Fruit fly (Drosophila melanogaster): ENCODE measurements around the gene Rbp6.

The Rbp6 gene

DNA sequence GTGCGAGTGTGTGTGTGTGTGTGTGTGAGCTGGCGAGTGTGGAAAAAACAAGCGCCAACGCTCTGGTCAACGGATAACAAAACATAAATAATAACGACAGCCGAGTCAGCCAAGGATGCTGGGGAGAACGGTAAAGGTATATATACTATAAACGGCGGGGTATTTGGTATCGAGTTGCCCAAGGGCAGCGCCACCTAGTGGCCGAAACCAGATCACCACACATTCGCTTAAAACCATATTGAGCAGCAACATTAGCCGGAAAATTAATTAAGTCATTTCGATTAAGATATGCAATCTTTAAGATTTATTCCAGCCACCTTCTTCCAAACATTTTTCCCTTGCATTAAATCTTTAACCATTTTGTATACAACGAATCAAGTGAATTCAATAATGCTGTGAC lies 84.5 kb downstream of the Rbp6 start:
- TF ChIP-seq CG17801 (GFP tag; optimal IDR thresholded peaks at IDR 0.05; ENCODE audit: partially characterized antibody), result no peak

dm6 chr3L:17149858-17150516 lies 88.0 kb downstream of the Rbp6 start:
- TF ChIP-seq CG17801 (GFP tag; optimal IDR thresholded peaks at IDR 0.05; ENCODE audit: partially characterized antibody), result no peak

- no peak for TF ChIP-seq CG17801 (GFP tag; optimal IDR thresholded peaks at IDR 0.05; ENCODE audit: partially characterized antibody)
These were observed 89.3 kb downstream of the Rbp6 start for dm6 chr3L:17148679-17149182.

- no peak for TF ChIP-seq CG17801 (GFP tag; optimal IDR thresholded peaks at IDR 0.05; ENCODE audit: partially characterized antibody)
These were observed 90.2 kb downstream of the Rbp6 start for dm6 chr3L:17147829-17148228.

dm6 chr3L:17120510-17120909 lies 117.5 kb downstream of the Rbp6 start:
- no peak for TF ChIP-seq CG17801 (GFP tag; optimal IDR thresholded peaks at IDR 0.05; ENCODE audit: partially characterized antibody)

- TF ChIP-seq CG17801 (GFP tag; optimal IDR thresholded peaks at IDR 0.05; ENCODE audit: partially characterized antibody), result no peak
These were observed 124.8 kb downstream of the Rbp6 start for dm6 chr3L:17113219-17113618.

DNA sequence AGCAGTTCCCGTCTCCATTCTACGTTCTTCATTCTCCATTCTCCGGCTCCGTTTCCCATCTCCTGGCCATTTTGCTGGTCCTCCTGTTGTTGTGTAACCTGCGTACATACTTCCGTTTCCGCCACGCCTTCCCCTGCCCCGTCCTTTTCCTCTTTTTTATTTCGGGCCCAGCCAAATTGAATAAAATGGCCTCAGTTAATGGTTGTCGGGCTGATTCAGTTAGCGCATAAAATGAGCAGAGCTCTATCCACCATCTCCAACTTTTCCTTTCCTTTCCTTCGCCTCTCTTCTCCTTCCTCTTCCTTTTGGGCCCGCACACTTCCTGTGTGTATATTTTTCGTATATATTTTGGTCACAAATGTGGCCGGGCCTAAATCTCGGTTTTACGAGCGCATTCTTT lies 131.5 kb downstream of the Rbp6 start:
- TF ChIP-seq CG17801 (GFP tag; optimal IDR thresholded peaks at IDR 0.05; ENCODE audit: partially characterized antibody), result no peak

DNA sequence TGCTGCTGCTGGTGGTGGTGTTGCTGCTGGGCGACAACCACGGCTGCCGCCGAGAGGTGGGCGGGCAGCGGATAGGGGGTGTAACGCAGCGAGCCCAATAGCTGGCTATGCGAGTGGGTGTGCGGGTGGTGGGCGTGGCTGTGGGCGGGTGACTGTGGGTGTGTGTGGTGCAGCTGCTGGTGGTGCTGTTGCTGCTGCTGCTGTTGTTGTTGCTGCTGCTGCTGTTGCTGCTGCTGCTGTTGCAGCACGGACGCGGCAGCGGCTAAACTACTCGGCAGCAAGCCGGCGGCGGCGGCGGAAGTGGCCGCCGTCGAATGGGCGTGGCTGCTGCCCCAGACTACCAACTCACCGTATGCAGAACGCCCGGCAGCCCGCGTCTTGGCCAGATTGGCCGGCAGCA lies 160.7 kb downstream of the Rbp6 start:
- no peak for TF ChIP-seq CG17801 (GFP tag; optimal IDR thresholded peaks at IDR 0.05; ENCODE audit: partially characterized antibody)

DNA sequence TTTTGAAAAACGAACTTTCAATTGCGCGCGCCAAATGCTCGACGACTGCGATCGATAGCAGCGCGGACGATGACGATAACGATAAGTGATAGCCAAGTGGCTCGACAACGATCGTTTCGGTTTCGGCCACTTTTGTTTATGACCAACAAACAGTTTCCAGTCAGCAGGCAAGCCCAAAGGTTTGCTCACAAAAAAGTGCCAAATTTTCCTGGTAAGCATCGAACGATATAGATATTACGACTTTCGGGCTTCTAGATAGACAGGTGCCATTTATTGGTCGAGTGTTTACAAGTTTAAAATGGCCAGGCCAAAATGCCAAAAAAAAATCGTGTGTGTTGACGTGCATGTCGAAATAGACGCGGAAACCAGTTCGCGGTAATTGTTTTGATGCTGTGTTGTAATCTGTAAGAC lies 182.5 kb downstream of the Rbp6 start, which contains the start of gene CG7724:
CG7724 (plus strand) TSS at position 147 of the 411 bp plus-strand sequence.
- TF ChIP-seq CG17801 (GFP tag; optimal IDR thresholded peaks at IDR 0.05; ENCODE audit: partially characterized antibody), result peak; percentile 5

DNA sequence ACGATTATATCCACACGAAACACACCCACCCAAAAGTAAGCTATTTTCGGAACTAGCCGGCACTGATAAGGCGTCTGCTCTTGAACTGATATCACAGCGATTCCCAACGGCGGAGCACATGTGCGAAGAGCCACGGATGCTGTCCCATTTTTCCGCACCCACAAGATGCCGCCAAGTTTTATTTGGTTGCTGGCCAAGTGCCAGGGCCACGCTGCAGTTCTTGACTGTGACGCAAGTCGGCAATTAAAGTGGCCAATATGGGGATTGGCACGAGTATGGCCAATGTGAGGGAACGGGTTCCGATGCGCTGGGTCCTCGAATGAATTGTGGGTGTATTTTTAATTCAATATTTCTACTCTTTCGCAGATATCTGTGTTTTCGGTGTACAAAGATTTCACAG lies 184.1 kb downstream of the Rbp6 start:
- TF ChIP-seq CG17801 (GFP tag; optimal IDR thresholded peaks at IDR 0.05; ENCODE audit: partially characterized antibody), result no peak

- no peak for TF ChIP-seq CG17801 (GFP tag; optimal IDR thresholded peaks at IDR 0.05; ENCODE audit: partially characterized antibody)
These were observed 185.6 kb downstream of the Rbp6 start for dm6 chr3L:17052388-17052905.

dm6 chr3L:17051472-17051871 lies 186.5 kb downstream of the Rbp6 start:
- TF ChIP-seq CG17801 (GFP tag; optimal IDR thresholded peaks at IDR 0.05; ENCODE audit: partially characterized antibody), result no peak

- TF ChIP-seq CG17801 (GFP tag; optimal IDR thresholded peaks at IDR 0.05; ENCODE audit: partially characterized antibody), result no peak
These were observed 187.2 kb downstream of the Rbp6 start for dm6 chr3L:17050661-17051452.

- TF ChIP-seq CG17801 (GFP tag; optimal IDR thresholded peaks at IDR 0.05; ENCODE audit: partially characterized antibody), result peak; percentile 12
These were observed 188.1 kb downstream of the Rbp6 start for dm6 chr3L:17049912-17050345.

DNA sequence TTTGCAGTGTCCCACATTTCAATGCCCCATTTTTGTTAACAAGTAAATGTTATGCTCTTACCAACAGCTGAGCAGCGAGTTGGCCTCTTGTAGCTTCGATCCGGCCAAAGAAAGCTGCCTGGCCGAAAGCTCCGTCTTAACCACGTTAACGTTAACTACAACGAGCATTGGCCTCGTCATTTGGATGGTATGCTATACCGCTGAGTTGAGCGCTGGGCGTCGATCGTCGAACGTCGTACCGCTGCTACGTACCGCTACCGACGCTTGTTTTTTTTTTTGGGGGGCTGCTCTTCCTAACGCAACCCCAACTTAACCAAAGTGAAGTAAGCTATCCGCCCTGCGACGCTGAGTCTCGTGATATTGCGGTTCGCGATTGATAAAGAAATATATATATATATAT lies 188.7 kb downstream of the Rbp6 start, which contains the start of gene rogdi:
rogdi (plus strand) TSS at position 199 of the 400 bp plus-strand sequence.
- no peak for TF ChIP-seq CG17801 (GFP tag; optimal IDR thresholded peaks at IDR 0.05; ENCODE audit: partially characterized antibody)

dm6 chr3L:17047811-17048239 lies 190.2 kb downstream of the Rbp6 start:
- TF ChIP-seq CG17801 (GFP tag; optimal IDR thresholded peaks at IDR 0.05; ENCODE audit: partially characterized antibody), result no peak

Data from ovary, adult (tissue).